Fruit fly (Drosophila melanogaster): Measurements from ENCODE around the gene CG42376.

CG42376 gene

DNA sequence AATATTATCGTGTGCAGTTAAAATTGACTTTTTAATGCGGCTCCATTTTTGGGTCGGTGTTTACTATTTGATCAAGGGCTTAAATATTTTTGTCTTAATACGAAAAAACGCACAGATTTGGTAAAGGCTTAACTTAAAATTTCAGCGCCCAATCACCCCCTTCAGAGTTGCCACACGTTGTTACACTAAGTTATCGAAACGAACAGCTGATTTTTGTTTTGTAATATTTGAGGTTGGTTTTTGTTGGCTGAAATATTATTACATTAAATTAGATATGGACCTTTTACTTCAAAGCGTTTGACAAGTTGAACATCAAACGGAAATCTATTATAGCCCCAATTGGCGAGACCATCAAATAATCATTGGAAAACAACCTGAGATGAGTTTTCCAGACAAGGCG, at the start of gene CG42376:
CG42376 (plus strand) TSS at position 187 of the 400 bp plus-strand sequence.
- TF ChIP-seq Hr78 (GFP tag; optimal IDR thresholded peaks at IDR 0.05), result no peak
- no peak for TF ChIP-seq CG12104 (GFP tag; optimal IDR thresholded peaks at IDR 0.05)
- no peak for TF ChIP-seq Ptx1 (GFP tag; IDR thresholded peaks at IDR 0.05)
- 0 out of 2 replicates have a peak, but pooled peaks have one; percentile 5 for TF ChIP-seq Rfx (GFP tag; IDR thresholded peaks at IDR 0.05)
- TF ChIP-seq CG2875 (GFP tag; optimal IDR thresholded peaks at IDR 0.05), result no peak
- no peak for TF ChIP-seq CG13123 (GFP tag; optimal IDR thresholded peaks at IDR 0.05)
- TF ChIP-seq Awh (GFP tag; IDR thresholded peaks at IDR 0.05), result no peak
- no peak for TF ChIP-seq CG10366 (GFP tag; IDR thresholded peaks at IDR 0.05)
- no peak for TF ChIP-seq CG10654 (GFP tag; optimal IDR thresholded peaks at IDR 0.05)
- peak; percentile 37 for TF ChIP-seq MESR4 (GFP tag; optimal IDR thresholded peaks at IDR 0.05)
- peak; percentile 93 for TF ChIP-seq bigmax (GFP tag; optimal IDR thresholded peaks at IDR 0.05)
- TF ChIP-seq pfk (GFP tag; optimal IDR thresholded peaks at IDR 0.05), result no peak
- no peak for TF ChIP-seq crol (GFP tag; IDR thresholded peaks at IDR 0.05)
- no peak for TF ChIP-seq CG2202 (tag; optimal IDR thresholded peaks at IDR 0.05)
- TF ChIP-seq YL-1 (GFP tag; optimal IDR thresholded peaks at IDR 0.05), result peak; percentile 12
- no peak for TF ChIP-seq CG11093 (GFP tag; IDR thresholded peaks at IDR 0.05)
- peak; percentile 23; the same call in 1 of the 3 replicates for TF ChIP-seq CG34224 (GFP tag; IDR thresholded peaks at IDR 0.05; ENCODE audit: partially characterized antibody)
- no peak for TF ChIP-seq CG11085 (GFP tag; IDR thresholded peaks at IDR 0.05)
- TF ChIP-seq slou (GFP tag; optimal IDR thresholded peaks at IDR 0.05), result no peak
- peak; percentile 33; the same call in 1 of the 2 replicates for TF ChIP-seq MBD-R2 (GFP tag; IDR thresholded peaks at IDR 0.05)
- no peak for TF ChIP-seq CG30403 (GFP tag; optimal IDR thresholded peaks at IDR 0.05)
- TF ChIP-seq CG10267 (tag; optimal IDR thresholded peaks at IDR 0.05), result no peak
- peak; percentile 39 for TF ChIP-seq Sry-δ (GFP tag; optimal IDR thresholded peaks at IDR 0.05)
- no peak for TF ChIP-seq CG18619 (GFP tag; optimal IDR thresholded peaks at IDR 0.05)
- peak; percentile 67 for TF ChIP-seq Dp (GFP tag; optimal IDR thresholded peaks at IDR 0.05)
- no peak for TF ChIP-seq sisA (GFP tag; IDR thresholded peaks at IDR 0.05)
- no peak for TF ChIP-seq CG7556 (GFP tag; optimal IDR thresholded peaks at IDR 0.05)
- TF ChIP-seq Side (GFP tag; optimal IDR thresholded peaks at IDR 0.05), result no peak
- no peak for TF ChIP-seq chm (GFP tag; IDR thresholded peaks at IDR 0.05)
- peak; percentile 46 for TF ChIP-seq CG2116 (GFP tag; optimal IDR thresholded peaks at IDR 0.05)
- peak; percentile 25; the same call in 1 of the 2 replicates for TF ChIP-seq CG13287 (GFP tag; IDR thresholded peaks at IDR 0.05; ENCODE audit: partially characterized antibody)
- no peak for TF ChIP-seq Six4 (GFP tag; optimal IDR thresholded peaks at IDR 0.05)
- peak; percentile 75 for TF ChIP-seq E2f2 (GFP tag; IDR thresholded peaks at IDR 0.05)
- no peak for TF ChIP-seq CG1233 (GFP tag; optimal IDR thresholded peaks at IDR 0.05)
- no peak for TF ChIP-seq zen (tag; optimal IDR thresholded peaks at IDR 0.05)
- no peak for TF ChIP-seq gsb-n (tag; optimal IDR thresholded peaks at IDR 0.05)
- TF ChIP-seq BEAF-32 (GFP tag; optimal IDR thresholded peaks at IDR 0.05), result peak; percentile 11
- TF ChIP-seq trem (tag; optimal IDR thresholded peaks at IDR 0.05), result no peak
- no peak for TF ChIP-seq fd64A (GFP tag; optimal IDR thresholded peaks at IDR 0.05)
- no peak for TF ChIP-seq CG18011 (GFP tag; optimal IDR thresholded peaks at IDR 0.05)
- no peak for TF ChIP-seq CG43689 (GFP tag; IDR thresholded peaks at IDR 0.05)
- TF ChIP-seq CG15696 (tag; optimal IDR thresholded peaks at IDR 0.05), result no peak
- no peak for TF ChIP-seq inv (GFP tag; IDR thresholded peaks at IDR 0.05; ENCODE audit: partially characterized antibody)
- no peak for TF ChIP-seq wor (GFP tag; IDR thresholded peaks at IDR 0.05)
- no peak for TF ChIP-seq dan (GFP tag; IDR thresholded peaks at IDR 0.05)
- no peak for TF ChIP-seq dm (GFP tag; optimal IDR thresholded peaks at IDR 0.05)
- TF ChIP-seq B-H1 (GFP tag; IDR thresholded peaks at IDR 0.05), result no peak
- no peak for TF ChIP-seq Dfd (GFP tag; optimal IDR thresholded peaks at IDR 0.05)
- no peak for TF ChIP-seq CG1647 (GFP tag; optimal IDR thresholded peaks at IDR 0.05)
- TF ChIP-seq ato (GFP tag; IDR thresholded peaks at IDR 0.05; ENCODE audit: partially characterized antibody), result no peak
- no peak for TF ChIP-seq CG14441 (GFP tag; IDR thresholded peaks at IDR 0.05)
- TF ChIP-seq Dref (GFP tag; IDR thresholded peaks at IDR 0.05), result peak; percentile 60

Measured in whole organism, embryonic.